Fruit fly (Drosophila melanogaster) ovary, adult (tissue): ENCODE measurements around the gene CG10802.
A peak's percentile ranks its signal among the peaks of the same experiment; 100 is the strongest.

ENCODE experiments used
- CG17801 ChIP-seq: fragments of 200-800 bp; optimal IDR thresholded peaks from 2 replicates; lab custom pipeline; 2019; ENCODE audit warnings: missing biosample characterization, mild to moderate bottlenecking, missing genetic modification characterization, moderate library complexity; ENCODE audit not compliant: partially characterized antibody

The CG10802 gene

DNA sequence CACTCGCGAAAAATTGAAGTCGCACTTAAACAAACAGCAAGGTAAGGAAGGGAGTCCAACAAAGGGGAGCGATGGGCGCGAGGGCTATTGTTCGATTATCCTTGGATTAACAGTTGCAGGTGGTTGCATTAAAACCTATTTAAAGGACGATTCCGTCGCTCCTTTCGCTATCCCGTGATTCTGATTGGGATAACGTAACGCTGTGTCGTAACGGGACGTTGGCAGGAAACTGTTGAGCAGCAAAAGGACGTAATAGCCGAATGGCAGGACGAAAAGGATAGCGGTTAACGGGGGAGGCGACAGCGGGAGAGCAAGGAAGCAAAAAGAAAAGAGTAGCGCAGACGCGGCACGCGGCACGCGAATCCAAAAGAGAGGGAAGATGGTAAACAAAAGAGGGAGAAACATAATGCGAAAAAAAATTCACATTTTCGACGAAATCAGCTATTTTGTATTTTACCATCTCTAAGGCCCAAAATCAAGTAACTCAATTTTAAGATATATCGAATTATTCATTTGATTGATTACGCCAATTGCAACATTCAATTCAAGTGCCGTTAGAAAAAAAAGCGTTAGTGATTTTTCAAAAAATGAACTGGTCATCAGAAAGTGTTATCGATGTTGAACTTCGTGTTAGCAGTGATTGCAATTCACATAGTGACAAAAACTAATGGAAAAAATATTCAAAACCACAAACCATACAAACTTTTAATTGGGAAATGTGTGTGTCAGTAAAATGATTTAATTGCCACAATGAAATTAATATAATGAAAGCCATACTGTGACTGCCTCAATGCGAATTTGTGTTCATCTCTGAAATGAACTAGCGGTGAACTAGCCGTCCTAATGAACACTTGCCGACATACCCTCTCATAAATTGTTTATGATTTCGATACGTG lies at the start of gene CG10802, which contains the start of gene CG10804:
Gene CG10802, plus strand, starts transcription at position 847 of the 896 bp plus-strand sequence.
Gene CG10804, minus strand, starts transcription at position 204 of the 896 bp plus-strand sequence.
- TF ChIP-seq CG17801 = peak; percentile 78

- TF ChIP-seq CG17801 = peak; percentile 75
These were observed 49.1 kb upstream of the CG10802 start for dm6 chrX:3433646-3434097.

dm6 chrX:3435707-3436106 lies 47.1 kb upstream of the CG10802 start, which contains the start of gene CG14269:
TSS of gene CG14269 (minus strand) at chrX:3435807.
- no peak for TF ChIP-seq CG17801

DNA sequence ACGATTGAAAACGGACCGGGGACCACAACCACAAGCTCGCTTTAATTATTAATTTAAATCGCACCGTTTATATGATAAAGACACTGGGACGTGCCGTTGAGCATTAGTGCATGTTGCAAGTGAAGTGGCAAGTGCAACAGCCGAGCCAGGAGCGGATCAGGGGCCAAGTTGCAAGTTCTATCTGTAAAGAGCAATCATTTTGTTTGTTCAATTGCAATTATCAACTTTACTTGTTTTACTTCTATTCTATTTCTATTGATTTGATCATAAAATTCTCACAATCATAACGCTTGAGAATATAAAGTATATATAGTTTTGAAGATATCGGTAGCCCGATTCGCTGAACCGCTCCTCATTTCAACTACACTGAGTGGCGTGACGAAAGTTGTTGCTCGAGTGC lies 46.6 kb upstream of the CG10802 start:
- TF ChIP-seq CG17801 = no peak

dm6 chrX:3437493-3437892 lies 45.3 kb upstream of the CG10802 start:
- no peak for TF ChIP-seq CG17801

DNA sequence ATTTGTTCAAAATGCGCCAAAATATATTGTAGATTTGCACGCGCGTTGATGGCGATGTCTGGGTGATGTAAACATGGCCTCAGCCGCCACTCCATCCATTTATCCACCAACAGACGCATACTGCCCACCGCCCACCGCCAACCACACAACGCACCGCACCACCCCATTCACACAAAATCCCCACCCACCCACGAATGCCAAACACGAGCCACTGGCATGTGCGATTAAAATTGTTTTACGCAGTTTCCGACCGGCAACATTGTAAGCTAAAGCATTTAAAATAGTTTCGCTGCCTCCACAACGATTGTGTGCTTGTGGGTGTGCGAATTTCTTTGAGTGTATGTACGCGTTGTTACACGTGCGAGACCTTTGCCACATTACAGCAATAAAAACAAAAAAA lies 42.3 kb upstream of the CG10802 start:
- no peak for TF ChIP-seq CG17801

DNA sequence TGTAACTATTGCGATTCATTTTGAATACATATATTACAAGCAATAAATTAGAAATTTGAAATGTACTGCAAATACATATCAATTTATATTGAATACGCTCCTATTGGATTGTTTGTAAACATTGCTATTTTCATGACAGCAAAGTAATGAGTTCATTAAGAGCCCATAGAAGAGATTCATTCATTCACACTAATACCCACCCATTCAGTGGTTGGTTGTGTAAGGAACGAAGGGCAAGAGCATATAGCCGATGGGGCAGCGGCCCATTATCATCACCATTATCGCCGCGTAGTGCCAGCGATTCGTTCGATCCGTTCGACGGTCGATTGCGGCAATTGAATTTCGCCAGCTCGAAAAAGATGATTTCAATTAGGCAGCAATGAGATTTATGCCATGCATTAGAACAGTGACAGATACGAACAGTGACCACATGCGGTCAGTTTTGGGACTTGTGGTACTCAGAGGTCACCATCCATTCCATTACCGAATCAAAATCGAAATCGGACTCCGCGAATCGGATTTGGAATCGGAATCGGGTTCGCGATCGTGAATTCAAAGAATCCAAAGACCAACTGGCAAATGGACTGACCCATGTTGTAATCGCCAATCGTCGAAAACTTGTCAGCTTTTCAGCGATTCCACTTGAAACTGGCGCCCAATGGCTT lies 40.1 kb upstream of the CG10802 start:
- TF ChIP-seq CG17801 = no peak

DNA sequence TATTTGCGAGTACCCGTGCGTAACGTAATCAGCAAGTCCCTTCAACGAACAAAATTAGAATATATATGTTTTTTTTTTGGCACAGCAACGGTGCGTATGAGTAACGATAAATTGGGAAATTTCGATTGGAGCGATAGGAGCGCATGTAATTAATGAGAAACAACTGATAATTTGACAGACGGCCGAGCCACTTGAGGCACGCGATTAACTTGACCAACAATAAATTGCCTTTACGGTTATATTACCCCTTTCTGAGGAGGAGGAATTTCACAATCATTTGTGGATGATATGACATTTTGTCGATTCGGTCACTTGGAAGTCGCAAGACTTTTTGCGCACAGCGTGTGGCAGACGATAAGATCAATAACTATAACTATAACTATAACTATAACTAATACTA lies 38.9 kb upstream of the CG10802 start:
- no peak for TF ChIP-seq CG17801

dm6 chrX:3444800-3445199 lies 38.0 kb upstream of the CG10802 start:
- TF ChIP-seq CG17801 = no peak

- TF ChIP-seq CG17801 = no peak
These were observed 36.6 kb upstream of the CG10802 start for dm6 chrX:3446157-3446556.

DNA sequence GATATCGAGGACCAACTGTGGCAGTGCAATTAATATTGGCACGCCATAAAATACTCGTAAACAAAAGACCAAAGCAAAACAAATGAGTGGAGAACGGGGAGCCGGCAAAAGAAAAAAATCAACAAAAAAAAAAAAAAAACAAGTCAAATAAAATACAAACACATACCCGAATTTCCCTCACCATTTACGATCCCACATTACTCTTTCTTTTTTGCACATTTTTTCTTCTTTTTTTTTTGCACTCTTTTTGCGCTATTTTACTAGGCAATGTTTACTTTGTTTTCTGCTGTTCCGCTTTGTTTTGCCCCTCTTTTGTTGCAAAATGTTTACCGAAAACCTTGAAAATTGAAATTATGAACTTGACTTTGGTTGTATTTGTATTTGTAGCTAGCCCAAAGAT lies 36.1 kb upstream of the CG10802 start:
- peak; percentile 81 for TF ChIP-seq CG17801

- peak; percentile 64 for TF ChIP-seq CG17801
These were observed 34.8 kb upstream of the CG10802 start for dm6 chrX:3447718-3448523.

DNA sequence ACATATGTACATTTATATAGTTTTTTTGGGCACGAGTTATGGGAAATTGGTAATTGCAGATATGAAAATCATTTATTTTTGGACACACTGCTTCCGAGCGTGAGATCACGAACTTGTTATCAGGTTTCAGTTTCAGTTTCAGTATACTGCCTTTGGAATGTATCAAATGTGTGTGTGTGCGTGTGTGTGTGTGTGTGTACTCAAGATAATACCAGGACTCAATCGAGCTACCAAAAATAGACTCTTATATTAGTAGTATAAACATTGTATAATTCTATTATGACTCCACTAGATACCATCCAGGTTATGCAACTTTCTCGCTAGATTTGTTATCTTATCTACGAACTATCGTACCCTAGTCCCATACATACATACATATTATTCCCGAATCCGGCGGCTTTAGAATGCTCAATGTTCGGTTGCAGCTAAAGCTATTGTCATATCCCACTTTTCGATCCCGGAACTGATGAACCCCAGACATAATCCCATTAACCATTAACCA lies 33.8 kb upstream of the CG10802 start, which contains the start of gene CG12535:
Gene CG12535, minus strand, starts transcription at position 51 of the 502 bp plus-strand sequence.
- TF ChIP-seq CG17801 = no peak

dm6 chrX:3451250-3451786 lies 31.4 kb upstream of the CG10802 start:
- no peak for TF ChIP-seq CG17801

DNA sequence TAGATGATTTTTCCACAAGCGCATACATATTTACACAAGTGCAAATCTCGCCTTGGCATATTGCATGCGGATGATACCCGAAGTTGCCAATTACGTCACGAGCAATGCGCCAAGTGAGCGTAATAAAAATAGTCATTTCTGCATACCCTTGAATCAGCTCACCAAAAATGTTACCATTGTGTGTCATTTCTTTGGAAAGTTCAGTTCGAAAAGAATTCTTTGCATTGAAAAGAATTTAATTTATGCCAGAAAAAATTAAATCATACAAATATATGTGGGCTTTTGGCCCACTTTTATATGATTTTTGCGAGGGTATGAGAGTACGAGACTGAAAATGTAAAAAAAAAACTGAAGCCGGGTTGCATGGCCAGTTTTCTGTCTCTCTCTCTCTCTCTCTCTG lies 30.8 kb upstream of the CG10802 start:
- no peak for TF ChIP-seq CG17801
